Worm (Caenorhabditis elegans): ENCODE results near the gene ufbp-1.

ufbp-1 gene

ce11 chrIII:8394374-8395302, 48.8 kb downstream of the ufbp-1 start, which contains the start of gene ZK353.10:
Gene ZK353.10 (minus strand): TSS chrIII:8394424.
- TF ChIP-seq unc-62 (GFP tag; optimal IDR thresholded peaks at IDR 0.05 in 1 of 2) (peak in 1 of 2 experiments; percentile 26), unc-62 (tag; optimal IDR thresholded peaks at IDR 0.05) (no peak), zfp-2 (tag; optimal IDR thresholded peaks at IDR 0.05) (no peak), zag-1 (tag; optimal IDR thresholded peaks at IDR 0.05) (no peak), aha-1 (tag) (peak; percentile 93), lsy-2 (tag; optimal IDR thresholded peaks at IDR 0.05) (peak in 1 of 2 experiments; percentile 18)

DNA sequence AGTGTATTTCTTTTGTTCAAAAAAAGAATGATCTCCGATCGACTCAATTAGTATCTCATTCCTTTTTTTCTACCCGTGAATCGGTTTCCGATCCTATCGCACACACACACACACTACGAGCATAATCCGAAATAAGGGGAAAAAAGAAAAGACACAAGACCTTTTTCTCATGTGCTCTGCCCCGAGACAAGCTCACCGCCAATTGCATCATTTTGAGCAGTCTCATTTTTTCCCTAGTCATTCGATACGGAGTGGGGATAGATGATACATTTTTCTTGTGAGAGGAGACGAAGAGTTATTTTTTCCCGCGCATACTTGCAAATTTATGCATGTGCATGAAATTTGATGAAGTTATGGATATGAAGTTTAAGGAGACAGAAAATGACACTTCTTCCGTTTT, 51.1 kb downstream of the ufbp-1 start:
- peak; percentile 33 to 56 for TF ChIP-seq lsy-2 (tag; optimal IDR thresholded peaks at IDR 0.05)
- peak; percentile 27 for TF ChIP-seq fkh-10 (GFP tag; optimal IDR thresholded peaks at IDR 0.05)
- TF ChIP-seq hif-1 (tag; optimal IDR thresholded peaks at IDR 0.05) = no peak
- TF ChIP-seq ceh-32 (tag; optimal IDR thresholded peaks at IDR 0.05; ENCODE audit: poor library complexity) = no peak
- TF ChIP-seq set-16 (GFP tag; IDR thresholded peaks at IDR 0.05) = no peak
- peak; percentile 85 for TF ChIP-seq hlh-30 (tag; optimal IDR thresholded peaks at IDR 0.05; ENCODE audit: insufficient read depth)
- TF ChIP-seq dmd-6 (GFP tag; IDR thresholded peaks at IDR 0.05) = peak; percentile 14; the same call in 1 of the 2 replicates
- peak in 1 of 2 experiments; percentile 28 for TF ChIP-seq mdl-1 (tag; optimal IDR thresholded peaks at IDR 0.05)
- peak in 1 of 2 experiments; percentile 4 for TF ChIP-seq unc-62 (GFP tag; optimal IDR thresholded peaks at IDR 0.05 in 1 of 2)
- no peak for TF ChIP-seq unc-62 (tag; optimal IDR thresholded peaks at IDR 0.05)

DNA sequence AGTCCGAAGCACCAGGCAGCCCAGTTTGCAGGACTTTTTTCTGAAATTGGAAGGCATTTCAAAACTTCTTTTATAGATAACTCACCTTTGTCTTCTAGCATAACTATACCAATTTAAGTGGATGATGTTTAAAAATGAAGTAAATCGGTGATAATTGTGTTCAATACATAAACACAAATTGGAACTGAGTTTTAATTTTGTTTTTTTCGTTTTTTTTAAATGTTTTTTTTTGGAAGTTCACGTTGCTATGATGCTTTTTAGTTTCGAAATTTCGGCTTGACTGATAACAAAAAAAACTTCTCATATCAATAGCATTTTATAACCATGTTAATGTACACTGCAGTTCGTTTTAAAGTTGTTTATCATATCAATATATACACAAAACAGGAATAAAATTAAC, 53.9 kb downstream of the ufbp-1 start, which contains the start of gene ZK353.4:
ZK353.4 (minus strand) TSS at position 101 of the 400 bp plus-strand sequence.
- no peak for TF ChIP-seq nhr-6 (tag; optimal IDR thresholded peaks at IDR 0.05)
- no peak for TF ChIP-seq snpc-4 (tag; optimal IDR thresholded peaks at IDR 0.05)
- no peak for TF ChIP-seq php-3 (GFP tag; IDR thresholded peaks at IDR 0.05)
- TF ChIP-seq jun-1 (tag; optimal IDR thresholded peaks at IDR 0.05) = no peak
- TF ChIP-seq nhr-237 (tag; optimal IDR thresholded peaks at IDR 0.05) = no peak
- TF ChIP-seq T26A8.4 (GFP tag; IDR thresholded peaks at IDR 0.05) = no peak
- TF ChIP-seq F44E2.7 (GFP tag; IDR thresholded peaks at IDR 0.05) = no peak
- no peak for TF ChIP-seq zag-1 (tag; optimal IDR thresholded peaks at IDR 0.05)
- no peak for TF ChIP-seq lin-15B (tag; optimal IDR thresholded peaks at IDR 0.05)
- no peak for TF ChIP-seq zfp-3 (GFP tag; conservative IDR thresholded peaks at IDR 0.05)

All from whole organism, L4 larva.